1 worm cellular context compared by ENCODE assay signal in genomic region chrIII:1824264-1824922, ce11.
TF ChIP-seq lines count a peak whose summit lies in the region.

TSS of gene pvf-1 (minus strand) at chrIII:1824314.
TSS of gene Y39A3CL.7 (plus strand) at chrIII:1824919.

TF ChIP-seq in whole organism, L1 larva, 84 proteins besides CTCF, POLR2A, EP300 and RAD21 (continued from another document):
- TF ChIP-seq efl-1 (optimal IDR thresholded peaks at IDR 0.05; lab: Kevin White, UChicago) (peak; percentile 26 to 57), efl-1 (GFP tag; optimal IDR thresholded peaks at IDR 0.05 in 1 of 2; lab: Kevin White, UChicago) (peak; percentile 44 to 95), sox-4 (tag; optimal IDR thresholded peaks at IDR 0.05; lab: Kevin White, UChicago) (peak; percentile 29), nhr-85 (tag; lab: Kevin White, UChicago) (peak; percentile 72), grh-1 (GFP tag; IDR thresholded peaks at IDR 0.05; lab: Robert Waterston, UW) (no peak), ama-1 (optimal IDR thresholded peaks at IDR 0.05; lab: Kevin White, UChicago) (no peak), unc-86 (tag; optimal IDR thresholded peaks at IDR 0.05; lab: Kevin White, UChicago) (peak; percentile 25), skn-1 (tag; optimal IDR thresholded peaks at IDR 0.05; lab: Kevin White, UChicago) (peak; percentile 23), fkh-4 (tag; optimal IDR thresholded peaks at IDR 0.05; lab: Kevin White, UChicago; ENCODE audit: borderline replicate concordance) (no peak), ceh-63 (GFP tag; optimal IDR thresholded peaks at IDR 0.05; lab: Kevin White, UChicago) (no peak), elt-3 (tag; optimal IDR thresholded peaks at IDR 0.05; lab: Kevin White, UChicago) (peak in 1 of 6 experiments; percentile 21), nhr-71 (tag; optimal IDR thresholded peaks at IDR 0.05; lab: Kevin White, UChicago) (no peak), dpl-1 (GFP tag; optimal IDR thresholded peaks at IDR 0.05; lab: Kevin White, UChicago) (peak in 2 of 3 experiments; percentile 42 to 43), unc-130 (tag; optimal IDR thresholded peaks at IDR 0.05; lab: Kevin White, UChicago) (peak; percentile 62), Y116A8C.19 (tag; optimal IDR thresholded peaks at IDR 0.05; lab: Kevin White, UChicago; ENCODE audit: borderline replicate concordance) (no peak), lin-15B (tag; optimal IDR thresholded peaks at IDR 0.05; lab: Kevin White, UChicago) (no peak), mdl-1 (tag; optimal IDR thresholded peaks at IDR 0.05; lab: Kevin White, UChicago) (peak in 1 of 2 experiments; percentile 19)
TF ChIP-seq in whole organism, L1 larva: peak in this region for 21.
